Worm (Caenorhabditis elegans): ENCODE measurements around the gene srh-25.

srh-25 gene

ce11 chrV:12412321-12412720, 21.3 kb downstream of the srh-25 start:
- TF ChIP-seq efl-1 (optimal IDR thresholded peaks at IDR 0.05): no peak
- peak in 1 of 2 experiments; percentile 87 for TF ChIP-seq efl-1 (GFP tag; optimal IDR thresholded peaks at IDR 0.05 in 1 of 2)
- TF ChIP-seq hpl-2 (GFP tag; optimal IDR thresholded peaks at IDR 0.05): no peak

ce11 chrV:12411909-12412308, 21.7 kb downstream of the srh-25 start, which contains the start of gene cdr-7:
Gene cdr-7 (minus strand): TSS chrV:12412113.
- peak; percentile 41 for TF ChIP-seq lin-14 (GFP tag; optimal IDR thresholded peaks at IDR 0.05)
- no peak for TF ChIP-seq alr-1 (tag; optimal IDR thresholded peaks at IDR 0.05; ENCODE audit: borderline replicate concordance)
- no peak for TF ChIP-seq dpl-1 (GFP tag; optimal IDR thresholded peaks at IDR 0.05)
- peak in 3 of 6 experiments; percentile 7 to 80 (median 67) for TF ChIP-seq elt-3 (tag; optimal IDR thresholded peaks at IDR 0.05)
- TF ChIP-seq skn-1 (tag; optimal IDR thresholded peaks at IDR 0.05): no peak
- TF ChIP-seq fkh-8 (tag; optimal IDR thresholded peaks at IDR 0.05): no peak
- TF ChIP-seq tbx-2 (tag; optimal IDR thresholded peaks at IDR 0.05): no peak
- no peak for TF ChIP-seq ceh-8 (GFP tag; optimal IDR thresholded peaks at IDR 0.05)
- TF ChIP-seq pqm-1 (tag; optimal IDR thresholded peaks at IDR 0.05): no peak
- no peak for TF ChIP-seq tlp-1 (tag; optimal IDR thresholded peaks at IDR 0.05)
- no peak for TF ChIP-seq zip-4 (GFP tag; optimal IDR thresholded peaks at IDR 0.05)
- TF ChIP-seq ceh-63 (GFP tag; optimal IDR thresholded peaks at IDR 0.05): no peak
- no peak for TF ChIP-seq efl-1 (optimal IDR thresholded peaks at IDR 0.05)
- no peak for TF ChIP-seq efl-1 (GFP tag; optimal IDR thresholded peaks at IDR 0.05 in 1 of 2)
- TF ChIP-seq ces-1 (GFP tag; optimal IDR thresholded peaks at IDR 0.05): no peak
- peak; percentile 0 for TF ChIP-seq nhr-20 (tag; optimal IDR thresholded peaks at IDR 0.05)
- TF ChIP-seq fkh-4 (tag; optimal IDR thresholded peaks at IDR 0.05; ENCODE audit: borderline replicate concordance): no peak
- no peak for TF ChIP-seq dsc-1 (tag; optimal IDR thresholded peaks at IDR 0.05)
- no peak for TF ChIP-seq lin-39 (tag; optimal IDR thresholded peaks at IDR 0.05)
- TF ChIP-seq nhr-19 (GFP tag; conservative IDR thresholded peaks at IDR 0.05): no peak
- no peak for TF ChIP-seq blmp-1 (tag; optimal IDR thresholded peaks at IDR 0.05)
- TF ChIP-seq zag-1 (tag; optimal IDR thresholded peaks at IDR 0.05): no peak
- peak; percentile 86 for TF ChIP-seq nhr-85 (tag)
- TF ChIP-seq nhr-71 (tag; optimal IDR thresholded peaks at IDR 0.05): no peak

- no peak for TF ChIP-seq Y116A8C.19 (tag; optimal IDR thresholded peaks at IDR 0.05; ENCODE audit: borderline replicate concordance)
- TF ChIP-seq vab-15 (tag; optimal IDR thresholded peaks at IDR 0.05): no peak
- TF ChIP-seq C04F5.9 (tag; optimal IDR thresholded peaks at IDR 0.05): no peak
- no peak for TF ChIP-seq efl-3 (GFP tag; optimal IDR thresholded peaks at IDR 0.05)
- no peak for TF ChIP-seq nhr-77 (tag; optimal IDR thresholded peaks at IDR 0.05)
- no peak for TF ChIP-seq mab-9 (GFP tag; IDR thresholded peaks at IDR 0.05)
- no peak for TF ChIP-seq pag-3 (tag; optimal IDR thresholded peaks at IDR 0.05; ENCODE audit: borderline replicate concordance, insufficient read depth)
- TF ChIP-seq nhr-237 (tag; optimal IDR thresholded peaks at IDR 0.05): no peak
- TF ChIP-seq fkh-8 (tag; optimal IDR thresholded peaks at IDR 0.05): no peak
- TF ChIP-seq lin-15B (tag; optimal IDR thresholded peaks at IDR 0.05): no peak
- no peak for TF ChIP-seq ama-1 (optimal IDR thresholded peaks at IDR 0.05)
- no peak for TF ChIP-seq lin-13 (GFP tag; optimal IDR thresholded peaks at IDR 0.05)
- TF ChIP-seq nhr-28 (tag; optimal IDR thresholded peaks at IDR 0.05): no peak
- TF ChIP-seq nhr-90 (tag; optimal IDR thresholded peaks at IDR 0.05; ENCODE audit: poor library complexity): peak; percentile 34
- TF ChIP-seq fkh-4 (tag; optimal IDR thresholded peaks at IDR 0.05; ENCODE audit: borderline replicate concordance): no peak
- TF ChIP-seq nhr-71 (tag; optimal IDR thresholded peaks at IDR 0.05): peak; percentile 57
- no peak for TF ChIP-seq ceh-88 (GFP tag; IDR thresholded peaks at IDR 0.05)
- TF ChIP-seq ztf-4 (tag; optimal IDR thresholded peaks at IDR 0.05): no peak
- TF ChIP-seq isw-1 (GFP tag; IDR thresholded peaks at IDR 0.05): no peak
- no peak for TF ChIP-seq nhr-19 (GFP tag; conservative IDR thresholded peaks at IDR 0.05)
- TF ChIP-seq C34B4.2 (tag; optimal IDR thresholded peaks at IDR 0.05): no peak
- no peak for TF ChIP-seq ceh-63 (GFP tag; optimal IDR thresholded peaks at IDR 0.05)
- no peak for TF ChIP-seq lin-35 (GFP tag; optimal IDR thresholded peaks at IDR 0.05)
- TF ChIP-seq snu-23 (GFP tag; optimal IDR thresholded peaks at IDR 0.05): peak; percentile 17
- TF ChIP-seq unc-30 (tag; optimal IDR thresholded peaks at IDR 0.05): no peak
- TF ChIP-seq lin-14 (GFP tag; optimal IDR thresholded peaks at IDR 0.05): peak; percentile 26
- TF ChIP-seq unc-62 (GFP tag; optimal IDR thresholded peaks at IDR 0.05): no peak
- peak; percentile 61 for TF ChIP-seq nhr-20 (tag; optimal IDR thresholded peaks at IDR 0.05)
- peak; percentile 69 for TF ChIP-seq nhr-85 (tag)
- peak; percentile 6 for TF ChIP-seq tbx-2 (tag; optimal IDR thresholded peaks at IDR 0.05)
- TF ChIP-seq dsc-1 (tag; optimal IDR thresholded peaks at IDR 0.05): no peak
- no peak for TF ChIP-seq egl-27 (tag; optimal IDR thresholded peaks at IDR 0.05)
- TF ChIP-seq ets-5 (GFP tag; IDR thresholded peaks at IDR 0.05): no peak
Observed at ce11 chrV:12410416-12411001, 23.1 kb downstream of the srh-25 start, which contains the start of gene hrg-2. Gene hrg-2 (minus strand): TSS chrV:12410513.

Data from whole organism, L1 larva.